Worm (Caenorhabditis elegans): ENCODE results near the gene str-30.

- TF ChIP-seq him-1 (tag; optimal IDR thresholded peaks at IDR 0.05) = no peak
- no peak for TF ChIP-seq W03F9.2 (tag; optimal IDR thresholded peaks at IDR 0.05)
These were observed 43.4 kb downstream of the str-30 start, which contains the start of gene R08E5.4 for ce11 chrV:3768270-3768669.

Data from whole organism, L4/young adult.